Worm (Caenorhabditis elegans): ENCODE measurements around the gene Y6D1A.2.

DNA sequence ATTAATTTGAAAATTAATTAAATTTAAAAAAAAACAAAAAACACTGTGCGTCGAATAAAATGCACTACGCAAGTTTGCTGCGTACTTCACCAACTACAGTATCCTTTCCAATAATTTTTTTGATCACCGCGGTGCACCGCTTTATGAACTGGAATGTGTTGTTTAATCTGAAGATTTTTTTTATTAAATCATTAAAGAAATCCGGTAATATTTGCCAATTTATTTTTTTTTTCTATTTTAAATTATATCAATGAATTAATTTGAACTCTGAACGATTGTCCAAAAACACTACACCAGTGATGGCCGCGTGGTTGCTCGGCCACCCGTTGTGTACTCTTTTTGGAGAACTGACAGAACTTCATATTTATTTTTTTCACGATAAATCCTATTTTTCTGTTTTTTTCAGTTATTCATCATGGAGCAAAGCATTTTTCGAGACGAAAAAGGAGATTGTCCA, 40.9 kb upstream of the Y6D1A.2 start, which contains the start of gene K12D12.5:
- TF ChIP-seq nhr-11 (tag; optimal IDR thresholded peaks at IDR 0.05) (no peak), tbx-2 (tag; optimal IDR thresholded peaks at IDR 0.05) (no peak), fax-1 (tag; optimal IDR thresholded peaks at IDR 0.05) (no peak), pha-4 (tag; optimal IDR thresholded peaks at IDR 0.05) (no peak), ttx-3 (tag; optimal IDR thresholded peaks at IDR 0.05) (no peak), pros-1 (tag; optimal IDR thresholded peaks at IDR 0.05) (no peak), ceh-18 (tag; optimal IDR thresholded peaks at IDR 0.05) (no peak), fkh-10 (GFP tag; optimal IDR thresholded peaks at IDR 0.05) (no peak), ets-4 (tag; optimal IDR thresholded peaks at IDR 0.05) (no peak), hlh-15 (tag; optimal IDR thresholded peaks at IDR 0.05) (no peak), unc-42 (tag; optimal IDR thresholded peaks at IDR 0.05) (no peak)

Data from whole organism, late embryonic.